Worm (Caenorhabditis elegans) whole organism, L2 larva: ENCODE results near the gene Y48B6A.10.

Experiments used
- C34F6.9 ChIP-seq: fragments of 150-350 bp; optimal IDR thresholded peaks from 2 replicates; lab custom pipeline; 2014; ENCODE audit warnings: missing biosample characterization, missing genetic modification characterization
- F13H6.1 ChIP-seq: sonication (generic microtip); optimal IDR thresholded peaks from 2 replicates; lab custom pipeline; 2016; ENCODE audit warnings: missing genetic modification characterization, missing compliant biosample characterization
- R02D3.7 ChIP-seq: fragments of 150-350 bp; optimal IDR thresholded peaks from 2 replicates; lab custom pipeline; 2014; ENCODE audit warnings: missing biosample characterization, missing genetic modification characterization
- Y55F3AM.14 ChIP-seq: fragments of 200-800 bp; sonication (Bioruptor generic); optimal IDR thresholded peaks from 2 replicates; lab custom pipeline; 2018; ENCODE audit warnings: mild to moderate bottlenecking, missing genetic modification characterization, missing compliant biosample characterization
- alr-1 ChIP-seq: fragments of 150-350 bp; optimal IDR thresholded peaks from 2 replicates; lab custom pipeline; 2014; ENCODE audit warnings: missing biosample characterization, missing genetic modification characterization
- aly-2 ChIP-seq: fragments of 150-350 bp; optimal IDR thresholded peaks from 2 replicates; lab custom pipeline; 2014; ENCODE audit warnings: missing biosample characterization, missing genetic modification characterization
- ama-1 ChIP-seq: fragments of 150-350 bp; optimal IDR thresholded peaks from 2 replicates; lab custom pipeline; 2018; ENCODE audit warnings: inconsistent platforms
- blmp-1 ChIP-seq: sonication (generic microtip); optimal IDR thresholded peaks from 2 replicates; lab custom pipeline; 2017; ENCODE audit warnings: missing genetic modification characterization, mild to moderate bottlenecking, missing compliant biosample characterization, antibody characterized with exemption, moderate library complexity; ENCODE audit not compliant: insufficient read depth
- ceh-16 ChIP-seq: fragments of 150-350 bp; optimal IDR thresholded peaks from 2 replicates; lab custom pipeline; 2014; ENCODE audit warnings: missing biosample characterization, missing genetic modification characterization
- ceh-82 ChIP-seq: fragments of 150-350 bp; optimal IDR thresholded peaks from 2 replicates; lab custom pipeline; 2014; ENCODE audit warnings: missing biosample characterization, missing genetic modification characterization
- crh-2 ChIP-seq: sonication (generic microtip); optimal IDR thresholded peaks from 2 replicates; lab custom pipeline; 2017; ENCODE audit warnings: missing biosample characterization, missing genetic modification characterization
- dmd-4 ChIP-seq: sonication (generic microtip); optimal IDR thresholded peaks from 2 replicates; lab custom pipeline; 2017; ENCODE audit warnings: missing biosample characterization, missing genetic modification characterization
- egl-27 ChIP-seq: sonication (generic microtip); optimal IDR thresholded peaks from 3 replicates; lab custom pipeline; 2017; ENCODE audit warnings: missing biosample characterization, missing genetic modification reagents, missing genetic modification characterization
- elt-1 ChIP-seq: fragments of 150-350 bp; optimal IDR thresholded peaks from 2 replicates; lab custom pipeline; 2014; ENCODE audit warnings: missing biosample characterization, missing genetic modification characterization
- elt-3 ChIP-seq: sonication (generic microtip); optimal IDR thresholded peaks from 2 replicates; lab custom pipeline; 2017; ENCODE audit warnings: missing biosample characterization, missing genetic modification characterization
- fos-1 ChIP-seq: fragments of 150-350 bp; optimal IDR thresholded peaks from 2 replicates; lab custom pipeline; 2014; ENCODE audit warnings: missing biosample characterization, missing genetic modification characterization
- gmeb-1 ChIP-seq: fragments of 150-350 bp; optimal IDR thresholded peaks from 2 replicates; lab custom pipeline; 2014; ENCODE audit warnings: missing biosample characterization, missing genetic modification characterization
- lin-11 ChIP-seq: fragments of 150-350 bp; sonication (generic microtip); optimal IDR thresholded peaks from 2 replicates; lab custom pipeline; 2014; ENCODE audit warnings: missing biosample characterization, missing genetic modification characterization, inconsistent platforms, mixed read lengths
- lin-13 ChIP-seq: fragments of 150-350 bp; optimal IDR thresholded peaks from 2 replicates; lab custom pipeline; 2014; ENCODE audit warnings: missing biosample characterization, missing genetic modification reagents, missing genetic modification characterization
- lin-39 ChIP-seq: fragments of 150-350 bp; optimal IDR thresholded peaks from 2 replicates; lab custom pipeline; 2014; ENCODE audit warnings: missing biosample characterization, missing genetic modification reagents, missing genetic modification characterization
- lsy-2 ChIP-seq, 2 experiments: fragments of 150-350 bp in 1 of 2; sonication (generic microtip) in 1 of 2; optimal IDR thresholded peaks; 2 replicates each; lab custom pipeline; 2014 to 2017; ENCODE audit warnings: missing biosample characterization in 2 of 2, missing genetic modification characterization in 2 of 2
- mab-5 ChIP-seq: fragments of 150-350 bp; optimal IDR thresholded peaks from 2 replicates; lab custom pipeline; 2014; ENCODE audit warnings: missing biosample characterization, missing genetic modification characterization
- mbf-1 ChIP-seq: sonication (generic microtip); optimal IDR thresholded peaks from 2 replicates; lab custom pipeline; 2017; ENCODE audit warnings: missing biosample characterization, missing genetic modification characterization
- mdl-1 ChIP-seq, 2 experiments: fragments of 150-350 bp in 1 of 2; sonication (generic microtip) in 1 of 2; optimal IDR thresholded peaks; 2 replicates each; lab custom pipeline; 2017; ENCODE audit warnings: missing biosample characterization in 2 of 2, missing genetic modification characterization in 2 of 2
- nhr-10 ChIP-seq: sonication (generic microtip); optimal IDR thresholded peaks from 2 replicates; lab custom pipeline; 2017; ENCODE audit warnings: missing biosample characterization, missing genetic modification characterization
- nhr-11 ChIP-seq: fragments of 150-350 bp; optimal IDR thresholded peaks from 2 replicates; lab custom pipeline; 2014; ENCODE audit warnings: missing biosample characterization, missing genetic modification characterization
- nhr-12 ChIP-seq: fragments of 150-350 bp; optimal IDR thresholded peaks from 2 replicates; lab custom pipeline; 2014; ENCODE audit warnings: missing biosample characterization, missing genetic modification characterization
- nhr-129 ChIP-seq: fragments of 150-350 bp; optimal IDR thresholded peaks from 2 replicates; lab custom pipeline; 2014; ENCODE audit warnings: missing biosample characterization, missing genetic modification characterization
- nhr-21 ChIP-seq: fragments of 150-350 bp; optimal IDR thresholded peaks from 2 replicates; lab custom pipeline; 2014; ENCODE audit warnings: missing biosample characterization, missing genetic modification characterization
- nhr-237 ChIP-seq: fragments of 150-350 bp; optimal IDR thresholded peaks from 2 replicates; lab custom pipeline; 2014; ENCODE audit warnings: missing biosample characterization, missing genetic modification characterization
- nhr-25 ChIP-seq: fragments of 150-350 bp; sonication (generic microtip); optimal IDR thresholded peaks from 3 replicates; lab custom pipeline; 2014; ENCODE audit warnings: missing biosample characterization, missing genetic modification characterization
- nhr-6 ChIP-seq: fragments of 150-350 bp; optimal IDR thresholded peaks from 2 replicates; lab custom pipeline; 2014; ENCODE audit warnings: missing biosample characterization, missing genetic modification characterization
- nhr-77 ChIP-seq: fragments of 150-350 bp; optimal IDR thresholded peaks from 2 replicates; lab custom pipeline; 2014; ENCODE audit warnings: missing biosample characterization, missing genetic modification characterization
- peb-1 ChIP-seq: fragments of 150-350 bp; optimal IDR thresholded peaks from 2 replicates; lab custom pipeline; 2014; ENCODE audit warnings: missing biosample characterization, missing genetic modification characterization
- sem-4 ChIP-seq: fragments of 150-350 bp; optimal IDR thresholded peaks from 2 replicates; lab custom pipeline; 2014; ENCODE audit warnings: missing biosample characterization, missing genetic modification reagents, missing genetic modification characterization
- skn-1 ChIP-seq: sonication (generic microtip); optimal IDR thresholded peaks from 2 replicates; lab custom pipeline; 2017; ENCODE audit warnings: missing biosample characterization, missing genetic modification characterization
- sma-3 ChIP-seq: sonication (generic microtip); optimal IDR thresholded peaks from 2 replicates; lab custom pipeline; 2016; ENCODE audit warnings: missing genetic modification reagents, missing genetic modification characterization, missing compliant biosample characterization
- sma-9 ChIP-seq, 2 experiments: fragments of 150-350 bp in 1 of 2; sonication (generic microtip) in 1 of 2; optimal IDR thresholded peaks; 2 replicates each; lab custom pipeline; 2014 to 2016; ENCODE audit warnings: missing genetic modification characterization in 2 of 2, mild to moderate bottlenecking in 1 of 2, missing biosample characterization in 1 of 2, missing compliant biosample characterization in 1 of 2, missing genetic modification reagents in 1 of 2, moderate library complexity in 1 of 2
- snpc-4 ChIP-seq: fragments of 150-350 bp; optimal IDR thresholded peaks from 2 replicates; lab custom pipeline; 2014; ENCODE audit warnings: missing biosample characterization, missing genetic modification characterization
- unc-39 ChIP-seq: fragments of 150-350 bp; optimal IDR thresholded peaks from 2 replicates; lab custom pipeline; 2014; ENCODE audit warnings: missing biosample characterization, missing genetic modification characterization
- unc-62 ChIP-seq: fragments of 150-350 bp; optimal IDR thresholded peaks from 2 replicates; lab custom pipeline; 2014; ENCODE audit warnings: missing biosample characterization, missing genetic modification reagents, missing genetic modification characterization
- zag-1 ChIP-seq: fragments of 150-350 bp; optimal IDR thresholded peaks from 2 replicates; lab custom pipeline; 2014; ENCODE audit warnings: missing biosample characterization, missing genetic modification characterization
- ztf-1 ChIP-seq: fragments of 200-800 bp; sonication (Bioruptor generic); conservative IDR thresholded peaks from 2 replicates; pipeline ENCODE4 v1.3.6; 2022; ENCODE audit warnings: missing genetic modification characterization, missing compliant biosample characterization
- ztf-11 ChIP-seq: sonication (generic microtip); optimal IDR thresholded peaks from 2 replicates; lab custom pipeline; 2017; ENCODE audit warnings: missing biosample characterization, missing genetic modification characterization
- ztf-4 ChIP-seq: fragments of 150-350 bp; optimal IDR thresholded peaks from 2 replicates; lab custom pipeline; 2014; ENCODE audit warnings: missing biosample characterization, missing genetic modification characterization

Y48B6A.10 gene

DNA sequence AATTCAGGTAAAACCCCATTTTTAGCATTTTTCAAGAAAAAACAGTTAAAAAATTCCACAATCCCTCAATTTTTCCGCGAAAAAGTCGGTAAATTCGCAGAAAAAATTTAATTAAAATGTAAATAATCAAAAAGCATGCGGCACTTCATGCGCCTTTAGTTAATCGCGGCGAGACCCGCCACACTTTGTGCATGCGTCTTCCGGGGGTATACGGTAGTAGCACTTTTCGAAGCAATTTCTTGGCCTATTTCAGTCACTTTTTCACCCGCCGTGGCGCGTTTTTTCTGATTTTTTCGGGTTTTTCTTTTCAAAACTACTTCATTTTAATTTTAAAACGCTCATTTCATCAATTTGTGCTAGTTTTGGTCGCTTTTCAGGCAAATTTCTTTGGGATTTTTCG lies 33.0 kb downstream of the Y48B6A.10 start:
- TF ChIP-seq skn-1 (no peak), peb-1 (tag; lab: Kevin White, UChicago) (no peak), ztf-4 (tag; lab: Kevin White, UChicago) (no peak), lin-11 (tag; lab: Kevin White, UChicago) (no peak), Y55F3AM.14 (GFP tag; lab: Kevin White, UChicago) (no peak), zag-1 (tag; lab: Kevin White, UChicago) (no peak), ztf-1 (GFP tag; lab: Robert Waterston, UW) (no peak), lsy-2 (tag; optimal IDR thresholded peaks at IDR 0.05; lab: Kevin White, UChicago) (no peak), lin-13 (no peak), blmp-1 (no peak), elt-1 (tag; lab: Kevin White, UChicago) (no peak), alr-1 (tag; lab: Kevin White, UChicago) (no peak), C34F6.9 (tag; lab: Kevin White, UChicago) (no peak), unc-62 (GFP tag; lab: Kevin White, UChicago) (no peak), nhr-10 (no peak), ceh-82 (tag; lab: Kevin White, UChicago) (no peak), dmd-4 (tag; lab: Kevin White, UChicago) (no peak), ama-1 (lab: Kevin White, UChicago) (no peak)

DNA sequence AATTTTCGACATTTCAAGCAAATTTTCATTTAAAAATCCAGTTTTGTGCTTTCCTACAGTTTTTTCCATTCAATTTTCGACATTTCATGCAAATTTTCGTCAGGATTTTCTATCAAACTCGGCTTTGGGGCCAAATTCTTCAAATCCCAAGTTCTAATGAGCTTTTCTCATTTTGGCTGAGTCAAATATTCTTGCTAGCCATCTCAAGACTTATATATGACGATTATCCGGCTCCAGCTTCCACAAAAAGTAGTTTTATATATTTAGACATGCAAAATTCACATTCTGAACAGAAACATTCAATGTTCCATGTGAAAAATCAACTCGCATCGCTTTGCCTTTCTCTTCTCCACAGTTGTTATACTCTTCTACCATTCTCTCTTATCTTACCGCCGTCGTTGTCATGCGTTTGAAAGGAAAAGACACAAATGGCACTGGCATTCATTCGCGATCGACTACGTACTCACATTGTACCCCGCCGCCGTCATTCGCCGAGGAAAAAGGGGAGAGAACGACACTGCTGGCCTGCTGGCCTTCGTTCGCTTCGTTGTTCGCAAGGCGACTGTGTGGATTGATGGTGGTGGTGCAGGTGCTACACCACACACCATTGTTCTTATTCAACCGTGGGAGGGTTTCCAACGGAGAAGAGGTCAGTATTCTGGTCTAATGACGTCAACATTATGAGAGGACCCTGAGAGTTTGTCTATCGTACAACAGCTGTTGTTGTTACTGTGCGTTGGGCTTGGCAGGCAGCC lies 33.7 kb downstream of the Y48B6A.10 start:
- TF ChIP-seq nhr-129 (peak; percentile 51), nhr-10 (no peak), sma-9 (GFP tag; optimal IDR thresholded peaks at IDR 0.05; lab: Kevin White, UChicago) (no peak), sma-9 (tag; optimal IDR thresholded peaks at IDR 0.05; lab: Kevin White, UChicago) (no peak), lsy-2 (tag; optimal IDR thresholded peaks at IDR 0.05; lab: Kevin White, UChicago) (no peak), Y55F3AM.14 (GFP tag; lab: Kevin White, UChicago) (no peak), F13H6.1 (peak; percentile 12), fos-1 (tag; lab: Kevin White, UChicago) (peak; percentile 66), nhr-25 (tag; lab: Kevin White, UChicago) (peak; percentile 86), gmeb-1 (peak; percentile 36), blmp-1 (peak; percentile 35), crh-2 (tag; lab: Kevin White, UChicago) (peak; percentile 9), sma-3 (GFP tag; lab: Kevin White, UChicago) (peak; percentile 60)
- TF ChIP-seq, all 48 proteins: peak for 8

DNA sequence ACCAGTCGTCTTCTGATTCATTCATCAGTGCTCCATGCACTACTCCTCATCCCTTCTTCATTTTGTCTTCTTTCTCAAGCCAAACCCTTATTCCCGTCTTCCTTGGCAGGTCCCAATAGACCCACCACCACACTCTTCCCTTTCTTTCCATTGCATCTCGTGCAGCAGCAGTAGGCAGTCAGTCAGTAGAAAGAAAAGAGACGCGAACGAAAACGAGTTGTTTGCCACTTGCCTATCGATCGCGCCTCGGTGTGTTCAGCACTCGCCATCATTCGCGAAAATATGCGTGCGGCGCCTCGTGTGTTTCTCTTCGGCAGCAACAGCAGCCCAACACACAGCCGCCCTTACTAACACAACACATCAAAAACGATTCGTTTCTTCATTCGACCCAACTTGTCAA lies 35.3 kb downstream of the Y48B6A.10 start:
- no peak for TF ChIP-seq aly-2 (tag; lab: Kevin White, UChicago)
- peak; percentile 53 to 60 for TF ChIP-seq mdl-1 (tag; optimal IDR thresholded peaks at IDR 0.05; lab: Kevin White, UChicago)
- TF ChIP-seq nhr-77: no peak
- peak; percentile 20 for TF ChIP-seq gmeb-1
- no peak for TF ChIP-seq dmd-4 (tag; lab: Kevin White, UChicago)
- no peak for TF ChIP-seq unc-39 (tag; lab: Kevin White, UChicago)
- TF ChIP-seq nhr-12 (tag; lab: Kevin White, UChicago): no peak
- TF ChIP-seq skn-1: no peak
- peak; percentile 37 for TF ChIP-seq nhr-25 (tag; lab: Kevin White, UChicago)
- no peak for TF ChIP-seq lin-11 (tag; lab: Kevin White, UChicago)
- TF ChIP-seq nhr-11 (tag; lab: Kevin White, UChicago): no peak
- TF ChIP-seq nhr-6 (tag; lab: Kevin White, UChicago): no peak
- no peak for TF ChIP-seq blmp-1
- peak; percentile 43 for TF ChIP-seq C34F6.9 (tag; lab: Kevin White, UChicago)
- peak; percentile 51 for TF ChIP-seq F13H6.1
- TF ChIP-seq snpc-4 (tag; lab: Kevin White, UChicago): no peak
- TF ChIP-seq nhr-21: no peak
- peak in 1 of 2 experiments; percentile 8 for TF ChIP-seq lsy-2 (tag; optimal IDR thresholded peaks at IDR 0.05; lab: Kevin White, UChicago)
- TF ChIP-seq ztf-1 (GFP tag; lab: Robert Waterston, UW): no peak
- no peak for TF ChIP-seq elt-1 (tag; lab: Kevin White, UChicago)
- no peak for TF ChIP-seq lin-39 (tag; lab: Kevin White, UChicago)
- no peak for TF ChIP-seq elt-3 (tag; lab: Kevin White, UChicago)
- no peak for TF ChIP-seq ztf-11 (tag; lab: Kevin White, UChicago)
- peak; percentile 79 for TF ChIP-seq nhr-129
- no peak for TF ChIP-seq sem-4 (tag; lab: Kevin White, UChicago)
- no peak for TF ChIP-seq nhr-10
- no peak for TF ChIP-seq R02D3.7 (tag; lab: Kevin White, UChicago)
- peak; percentile 57 for TF ChIP-seq crh-2 (tag; lab: Kevin White, UChicago)
- TF ChIP-seq lin-13: peak; percentile 14
- peak; percentile 39 for TF ChIP-seq ztf-4 (tag; lab: Kevin White, UChicago)
- peak; percentile 31 for TF ChIP-seq mab-5 (tag; lab: Kevin White, UChicago)
- no peak for TF ChIP-seq ceh-16 (tag; lab: Kevin White, UChicago)
- no peak for TF ChIP-seq ama-1 (lab: Kevin White, UChicago)
- no peak for TF ChIP-seq nhr-237 (tag; lab: Kevin White, UChicago)
- TF ChIP-seq fos-1 (tag; lab: Kevin White, UChicago): peak; percentile 48
- peak; percentile 14 for TF ChIP-seq egl-27
- no peak for TF ChIP-seq mbf-1 (tag; lab: Kevin White, UChicago)
- TF ChIP-seq alr-1 (tag; lab: Kevin White, UChicago): no peak
- no peak for TF ChIP-seq unc-62 (GFP tag; lab: Kevin White, UChicago)
- TF ChIP-seq Y55F3AM.14 (GFP tag; lab: Kevin White, UChicago): no peak
- peak; percentile 56 for TF ChIP-seq sma-9 (GFP tag; optimal IDR thresholded peaks at IDR 0.05; lab: Kevin White, UChicago)
- TF ChIP-seq sma-9 (tag; optimal IDR thresholded peaks at IDR 0.05; lab: Kevin White, UChicago): no peak
